Fruit fly (Drosophila melanogaster) whole organism, embryonic: ENCODE data around the gene pigs.

Source experiments
- CG10209 ChIP-seq: fragments of 200-800 bp; sonication (Bioruptor generic); optimal IDR thresholded peaks from 3 replicates; lab custom pipeline; 2017; ENCODE audit warnings: missing biosample characterization, mild to moderate bottlenecking, missing genetic modification characterization, missing genetic modification reagents
- CG1024 ChIP-seq: fragments of 200-800 bp; sonication (Bioruptor generic); IDR thresholded peaks from 2 replicates; pipeline ENCODE4 v1.3.6; 2022; ENCODE audit warnings: missing biosample characterization, missing genetic modification characterization
- CG10565 ChIP-seq: fragments of 200-800 bp; sonication (Bioruptor generic); optimal IDR thresholded peaks from 3 replicates; lab custom pipeline; 2016; ENCODE audit warnings: missing biosample characterization, mild to moderate bottlenecking, missing genetic modification characterization
- CG11093 ChIP-seq: fragments of 200-800 bp; sonication (Bioruptor generic); IDR thresholded peaks from 3 replicates; pipeline ENCODE4 v1.3.6; 2022; ENCODE audit warnings: missing biosample characterization, missing genetic modification characterization
- CG11398 ChIP-seq: fragments of 200-800 bp; sonication (Bioruptor generic); optimal IDR thresholded peaks from 2 replicates; lab custom pipeline; 2016; ENCODE audit warnings: missing biosample characterization, missing genetic modification characterization
- CG11456 ChIP-seq: fragments of 200-800 bp; sonication (Bioruptor generic); IDR thresholded peaks from 3 replicates; pipeline ENCODE4 v1.3.6; 2022; ENCODE audit warnings: missing biosample characterization, missing genetic modification characterization
- CG14441 ChIP-seq: fragments of 200-800 bp; sonication (Bioruptor generic); IDR thresholded peaks from 2 replicates; pipeline ENCODE4 v1.3.6; 2022; ENCODE audit warnings: missing biosample characterization, missing genetic modification characterization
- CG15514 ChIP-seq: fragments of 200-800 bp; sonication (Bioruptor generic); optimal IDR thresholded peaks from 3 replicates; lab custom pipeline; 2017; ENCODE audit warnings: missing biosample characterization, missing genetic modification characterization, mild to moderate bottlenecking, moderate library complexity, missing genetic modification reagents
- CG2875 ChIP-seq: fragments of 200-800 bp; sonication (Bioruptor generic); optimal IDR thresholded peaks from 2 replicates; lab custom pipeline; 2017; ENCODE audit warnings: missing biosample characterization, mild to moderate bottlenecking, missing genetic modification characterization, missing genetic modification reagents
- CG31365 ChIP-seq: fragments of 200-800 bp; sonication (Bioruptor generic); optimal IDR thresholded peaks from 2 replicates; lab custom pipeline; 2018; ENCODE audit warnings: missing biosample characterization, mild to moderate bottlenecking, missing genetic modification characterization
- CG31388 ChIP-seq: fragments of 200-800 bp; sonication (Bioruptor generic); optimal IDR thresholded peaks from 2 replicates; lab custom pipeline; 2016; ENCODE audit warnings: missing biosample characterization, missing genetic modification characterization
- CG3847 ChIP-seq: fragments of 200-800 bp; sonication (Bioruptor generic); IDR thresholded peaks from 2 replicates; pipeline ENCODE4 v1.3.6; 2022; ENCODE audit warnings: missing biosample characterization, missing genetic modification characterization
- CG42726 ChIP-seq: fragments of 200-800 bp; sonication (Bioruptor generic); IDR thresholded peaks from 2 replicates; pipeline ENCODE4 v1.3.6; 2022; ENCODE audit warnings: missing biosample characterization, missing genetic modification characterization; ENCODE audit not compliant: partially characterized antibody
- CG6175 ChIP-seq: fragments of 200-800 bp; sonication (Bioruptor generic); IDR thresholded peaks from 3 replicates; pipeline ENCODE4 v1.3.6; 2022; ENCODE audit warnings: missing biosample characterization, missing genetic modification characterization
- CG6254 ChIP-seq: fragments of 200-800 bp; sonication (Bioruptor generic); optimal IDR thresholded peaks from 3 replicates; lab custom pipeline; 2017; ENCODE audit warnings: mild to moderate bottlenecking, missing biosample characterization, missing genetic modification reagents, missing genetic modification characterization
- CG6654 ChIP-seq: fragments of 200-800 bp; sonication (Bioruptor generic); optimal IDR thresholded peaks from 2 replicates; lab custom pipeline; 2017; ENCODE audit warnings: missing biosample characterization, mild to moderate bottlenecking, missing genetic modification characterization
- CG8388 ChIP-seq: fragments of 200-800 bp; sonication (Bioruptor generic); optimal IDR thresholded peaks from 2 replicates; lab custom pipeline; 2019; ENCODE audit warnings: missing biosample characterization, mild to moderate bottlenecking, missing genetic modification characterization, moderate library complexity
- CG9797 ChIP-seq: fragments of 200-800 bp; sonication (Bioruptor generic); optimal IDR thresholded peaks from 3 replicates; lab custom pipeline; 2018; ENCODE audit warnings: missing biosample characterization, mild to moderate bottlenecking, missing genetic modification characterization
- CkIIα-i1 ChIP-seq: fragments of 200-800 bp; sonication (Bioruptor generic); IDR thresholded peaks from 2 replicates; pipeline ENCODE4 v1.3.6; 2022; ENCODE audit warnings: missing biosample characterization, missing genetic modification characterization
- Dp ChIP-seq: fragments of 200-800 bp; sonication (Bioruptor generic); optimal IDR thresholded peaks from 2 replicates; lab custom pipeline; 2018; ENCODE audit warnings: missing biosample characterization, mild to moderate bottlenecking, missing genetic modification characterization, moderate library complexity
- ERR ChIP-seq: fragments of 200-800 bp; sonication (Bioruptor generic); optimal IDR thresholded peaks from 2 replicates; lab custom pipeline; 2016; ENCODE audit warnings: missing biosample characterization, missing genetic modification characterization
- Gsc ChIP-seq: fragments of 200-800 bp; sonication (Bioruptor generic); IDR thresholded peaks from 2 replicates; pipeline ENCODE4 v1.3.6; 2022; ENCODE audit warnings: missing biosample characterization, missing genetic modification characterization
- HLH3B ChIP-seq: fragments of 200-800 bp; sonication (Bioruptor generic); IDR thresholded peaks from 2 replicates; pipeline ENCODE4 v1.3.6; 2022; ENCODE audit warnings: missing biosample characterization, missing genetic modification characterization
- HLH54F ChIP-seq: fragments of 200-800 bp; sonication (Bioruptor generic); optimal IDR thresholded peaks from 3 replicates; lab custom pipeline; 2016; ENCODE audit warnings: missing biosample characterization, missing genetic modification characterization
- Hmr ChIP-seq: fragments of 200-800 bp; sonication (Bioruptor generic); optimal IDR thresholded peaks from 3 replicates; lab custom pipeline; 2017; ENCODE audit warnings: mild to moderate bottlenecking, missing biosample characterization, missing genetic modification reagents, missing genetic modification characterization
- Mrtf ChIP-seq: fragments of 200-800 bp; sonication (Bioruptor generic); IDR thresholded peaks from 3 replicates; pipeline ENCODE4 v1.3.6; 2022; ENCODE audit warnings: missing biosample characterization, missing genetic modification characterization
- NfI ChIP-seq: fragments of 200-800 bp; sonication (Bioruptor generic); optimal IDR thresholded peaks from 3 replicates; lab custom pipeline; 2018; ENCODE audit warnings: missing biosample characterization, mild to moderate bottlenecking, missing genetic modification characterization, moderate library complexity
- Oaz ChIP-seq: fragments of 200-800 bp; sonication (Bioruptor generic); IDR thresholded peaks from 2 replicates; pipeline ENCODE4 v1.3.6; 2022; ENCODE audit warnings: missing biosample characterization, missing genetic modification characterization
- Side ChIP-seq: fragments of 200-800 bp; sonication (Bioruptor generic); optimal IDR thresholded peaks from 2 replicates; lab custom pipeline; 2016; ENCODE audit warnings: missing biosample characterization, missing genetic modification characterization
- Stat92E ChIP-seq, 3 experiments: fragments of >200 bp in 2 of 3; fragments of 200-800 bp in 1 of 3; sonication (Bioruptor generic) in 1 of 3; optimal IDR thresholded peaks; 2 replicates each; lab custom pipeline; 2017 to 2019; ENCODE audit warnings: missing biosample characterization in 3 of 3, missing genetic modification characterization in 3 of 3, mild to moderate bottlenecking in 1 of 3, moderate library complexity in 1 of 3
- Usf ChIP-seq: fragments of 200-800 bp; sonication (Bioruptor generic); optimal IDR thresholded peaks from 2 replicates; lab custom pipeline; 2017; ENCODE audit warnings: missing genotype, missing biosample characterization, missing genetic modification characterization
- ase ChIP-seq: fragments of 200-800 bp; sonication (Bioruptor generic); IDR thresholded peaks from 3 replicates; pipeline ENCODE4 v1.3.6; 2022; ENCODE audit warnings: missing biosample characterization, missing genetic modification characterization
- cas ChIP-seq: fragments of 200-800 bp; sonication (Bioruptor generic); IDR thresholded peaks from 2 replicates; pipeline ENCODE4 v1.3.6; 2022; ENCODE audit warnings: missing biosample characterization, missing genetic modification characterization
- chif ChIP-seq, 2 experiments: fragments of 200-800 bp; sonication (Bioruptor generic); optimal IDR thresholded peaks; 3 replicates each; lab custom pipeline; 2016; ENCODE audit warnings: missing biosample characterization in 2 of 2, missing genetic modification characterization in 2 of 2
- dm ChIP-seq: fragments of 200-800 bp; sonication (Bioruptor generic); optimal IDR thresholded peaks from 3 replicates; lab custom pipeline; 2016; ENCODE audit warnings: missing biosample characterization, missing genetic modification characterization
- en ChIP-seq: fragments of 200-800 bp; sonication (Bioruptor generic); optimal IDR thresholded peaks from 2 replicates; lab custom pipeline; 2016; ENCODE audit warnings: missing biosample characterization, missing genetic modification characterization
- esg ChIP-seq: fragments of 200-800 bp; sonication (Bioruptor generic); conservative IDR thresholded peaks from 2 replicates; pipeline ENCODE4 v1.3.6; 2022; ENCODE audit warnings: missing biosample characterization, missing genetic modification characterization
- eyg ChIP-seq: fragments of 200-800 bp; sonication (Bioruptor generic); optimal IDR thresholded peaks from 3 replicates; lab custom pipeline; 2016; ENCODE audit warnings: missing biosample characterization, missing genetic modification characterization
- fd102C ChIP-seq: fragments of 200-800 bp; sonication (Bioruptor generic); optimal IDR thresholded peaks from 2 replicates; lab custom pipeline; 2018; ENCODE audit warnings: missing biosample characterization, mild to moderate bottlenecking, missing genetic modification characterization, moderate library complexity
- lab ChIP-seq: fragments of 200-800 bp; sonication (Bioruptor generic); optimal IDR thresholded peaks from 3 replicates; lab custom pipeline; 2017; ENCODE audit warnings: missing biosample characterization, missing genetic modification characterization, mild to moderate bottlenecking, moderate library complexity, missing genetic modification reagents
- lilli ChIP-seq: fragments of 200-800 bp; sonication (Bioruptor generic); optimal IDR thresholded peaks from 3 replicates; lab custom pipeline; 2016; ENCODE audit warnings: missing biosample characterization, missing genetic modification characterization
- lmd ChIP-seq: fragments of 200-800 bp; sonication (Bioruptor generic); IDR thresholded peaks from 2 replicates; pipeline ENCODE4 v1.3.6; 2022; ENCODE audit warnings: missing biosample characterization, missing genetic modification characterization
- lov ChIP-seq, 2 experiments: fragments of 200-800 bp in 1 of 2; fragments of >200 bp in 1 of 2; sonication (Bioruptor generic) in 1 of 2; IDR thresholded peaks in 1 of 2; optimal IDR thresholded peaks in 1 of 2; 2 replicates in 1 of 2; 3 replicates in 1 of 2; pipeline versions ENCODE4 v1.3.6 to Lab custom; 2017 to 2022; ENCODE audit warnings: missing biosample characterization in 1 of 2, missing genetic modification characterization in 1 of 2
- nau ChIP-seq: fragments of 200-800 bp; sonication (Bioruptor generic); optimal IDR thresholded peaks from 3 replicates; lab custom pipeline; 2017; ENCODE audit warnings: missing biosample characterization, mild to moderate bottlenecking, missing genetic modification characterization, missing genetic modification reagents
- pfk ChIP-seq: fragments of 200-800 bp; sonication (Bioruptor generic); optimal IDR thresholded peaks from 2 replicates; lab custom pipeline; 2018; ENCODE audit warnings: missing biosample characterization, mild to moderate bottlenecking, missing genetic modification characterization, moderate library complexity
- psq ChIP-seq: fragments of 200-800 bp; sonication (Bioruptor generic); optimal IDR thresholded peaks from 2 replicates; lab custom pipeline; 2017; ENCODE audit warnings: missing biosample characterization, missing genetic modification characterization
- pzg ChIP-seq: fragments of 200-800 bp; sonication (Bioruptor generic); optimal IDR thresholded peaks from 3 replicates; lab custom pipeline; 2018; ENCODE audit warnings: missing biosample characterization, mild to moderate bottlenecking, missing genetic modification characterization, moderate library complexity
- so ChIP-seq: fragments of 200-800 bp; sonication (Bioruptor generic); IDR thresholded peaks from 3 replicates; pipeline ENCODE4 v1.3.6; 2022; ENCODE audit warnings: missing biosample characterization, missing genetic modification characterization
- sqz ChIP-seq: fragments of 200-800 bp; sonication (Bioruptor generic); optimal IDR thresholded peaks from 3 replicates; lab custom pipeline; 2018; ENCODE audit warnings: missing biosample characterization, mild to moderate bottlenecking, missing genetic modification characterization
- wek ChIP-seq: fragments of 200-800 bp; sonication (Bioruptor generic); optimal IDR thresholded peaks from 3 replicates; lab custom pipeline; 2018; ENCODE audit warnings: missing biosample characterization, mild to moderate bottlenecking, missing genetic modification characterization, moderate library complexity

Gene pigs

DNA sequence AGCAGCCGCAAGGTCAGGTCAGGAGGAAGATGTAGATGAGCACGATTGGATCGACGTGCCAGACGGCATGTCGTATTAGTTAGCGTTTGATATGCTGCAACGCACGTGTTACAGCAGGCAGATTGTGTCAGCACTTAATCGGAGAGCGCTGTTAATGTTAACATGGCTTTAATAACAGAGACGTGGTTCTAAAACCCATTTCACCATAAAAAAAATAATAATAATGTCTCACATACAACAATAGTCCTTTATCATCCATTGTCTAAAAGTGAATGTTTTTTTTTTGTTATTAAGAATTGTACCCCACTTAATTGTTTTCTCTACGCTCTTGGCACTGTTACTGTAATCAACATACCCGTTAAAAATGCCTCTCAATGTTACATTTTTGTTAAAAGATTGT is 629 bp upstream of the pigs start (continued):
- peak; percentile 95 for TF ChIP-seq lilli (GFP tag; lab: Kevin White, UChicago)
- TF ChIP-seq CG14441 (GFP tag; lab: Robert Waterston, UW) = peak; percentile 98
- peak; percentile 73; the same call in 1 of the 2 replicates for TF ChIP-seq CG42726 (GFP tag; lab: Robert Waterston, UW)
- TF ChIP-seq CG31365 (tag; lab: Kevin White, UChicago) = peak; percentile 64
- TF ChIP-seq ase (GFP tag; lab: Robert Waterston, UW) = peak; percentile 98
- peak; percentile 1 for TF ChIP-seq CG9797
- no peak for TF ChIP-seq wek (GFP tag; lab: Kevin White, UChicago)
- TF ChIP-seq fd102C (GFP tag; lab: Kevin White, UChicago) = no peak
- peak; percentile 90 for TF ChIP-seq Side (GFP tag; lab: Kevin White, UChicago)
- TF ChIP-seq CG10565 (GFP tag; lab: Kevin White, UChicago) = peak; percentile 76
- TF ChIP-seq CG1024 = peak; percentile 94
- TF ChIP-seq ERR (GFP tag; lab: Kevin White, UChicago) = peak; percentile 89
- peak; percentile 86 for TF ChIP-seq CkIIα-i1 (GFP tag; lab: Robert Waterston, UW)
- no peak for TF ChIP-seq CG2875 (GFP tag; lab: Kevin White, UChicago)
- TF ChIP-seq cas (GFP tag; lab: Robert Waterston, UW) = peak; percentile 95
- TF ChIP-seq dm (GFP tag; lab: Kevin White, UChicago) = no peak
- TF ChIP-seq nau (GFP tag; lab: Kevin White, UChicago) = peak; percentile 81
- TF ChIP-seq lov (optimal IDR thresholded peaks at IDR 0.05; lab: Kevin White, UChicago) = no peak
- peak; percentile 96 for TF ChIP-seq lov (GFP tag; IDR thresholded peaks at IDR 0.05; lab: Robert Waterston, UW)
- TF ChIP-seq Usf (GFP tag; lab: Kevin White, UChicago) = no peak
- peak in 1 of 3 experiments; percentile 20 for TF ChIP-seq Stat92E (GFP tag; optimal IDR thresholded peaks at IDR 0.05; lab: Kevin White, UChicago)
- TF ChIP-seq psq (GFP tag; lab: Kevin White, UChicago) = no peak
- TF ChIP-seq CG10209 (GFP tag; lab: Kevin White, UChicago) = peak; percentile 92
- peak; percentile 77 for TF ChIP-seq Oaz (GFP tag; lab: Robert Waterston, UW)
- peak; percentile 95 for TF ChIP-seq esg
- no peak for TF ChIP-seq pfk (GFP tag; lab: Kevin White, UChicago)
- TF ChIP-seq CG31388 (GFP tag; lab: Kevin White, UChicago) = peak; percentile 77
- peak; percentile 98 for TF ChIP-seq HLH3B
- TF ChIP-seq Hmr (GFP tag; lab: Kevin White, UChicago) = no peak
- TF ChIP-seq NfI (GFP tag; lab: Kevin White, UChicago) = no peak
- TF ChIP-seq so (GFP tag; lab: Robert Waterston, UW) = peak; percentile 97
- TF ChIP-seq sqz (GFP tag; lab: Kevin White, UChicago) = peak; percentile 7
- TF ChIP-seq CG15514 (GFP tag; lab: Kevin White, UChicago) = peak; percentile 90
- peak; percentile 98 for TF ChIP-seq CG11456
- peak; percentile 20 for TF ChIP-seq CG8388 (GFP tag; lab: Kevin White, UChicago)
- peak; percentile 52; the same call in 1 of the 2 replicates for TF ChIP-seq lmd
- peak; percentile 69 for TF ChIP-seq CG11398
- peak in 1 of 2 experiments; percentile 39 for TF ChIP-seq chif (GFP tag; optimal IDR thresholded peaks at IDR 0.05; lab: Kevin White, UChicago)
- TF ChIP-seq Mrtf (GFP tag; lab: Robert Waterston, UW) = peak; percentile 97
- peak; percentile 96 for TF ChIP-seq lab
- peak; percentile 63 for TF ChIP-seq CG6254
- peak; percentile 85 for TF ChIP-seq HLH54F
- TF ChIP-seq pzg (GFP tag; lab: Kevin White, UChicago) = peak; percentile 72
- TF ChIP-seq CG6654 = peak; percentile 43
- TF ChIP-seq en (GFP tag; lab: Kevin White, UChicago) = peak; percentile 75
- peak; percentile 95 for TF ChIP-seq CG6175 (GFP tag; lab: Robert Waterston, UW)
- TF ChIP-seq Dp (GFP tag; lab: Kevin White, UChicago) = peak; percentile 70
- peak; percentile 83 for TF ChIP-seq eyg
- TF ChIP-seq CG3847 (GFP tag; lab: Robert Waterston, UW) = peak; percentile 60
- TF ChIP-seq CG11093 (GFP tag; lab: Robert Waterston, UW) = peak; percentile 92
- peak; percentile 82 for TF ChIP-seq Gsc (GFP tag; lab: Robert Waterston, UW)
